Worm (Caenorhabditis elegans) whole organism, mixed stage, embryonic: ENCODE measurements around the gene nex-2.

Source experiments
- blmp-1 ChIP-seq: fragments of 150-350 bp; optimal IDR thresholded peaks from 2 replicates; lab custom pipeline; 2014; ENCODE audit warnings: missing biosample characterization, missing genetic modification characterization
- elt-1 ChIP-seq: sonication (generic microtip); optimal IDR thresholded peaks from 2 replicates; lab custom pipeline; 2017; ENCODE audit warnings: missing genetic modification characterization, mild to moderate bottlenecking, missing compliant biosample characterization, antibody characterized with exemption, moderate library complexity, borderline replicate concordance; ENCODE audit not compliant: insufficient read depth
- elt-3 ChIP-seq: fragments of 150-350 bp; optimal IDR thresholded peaks from 2 replicates; lab custom pipeline; 2014; ENCODE audit warnings: missing biosample characterization, missing genetic modification characterization
- flh-1 ChIP-seq: fragments of 200-800 bp; sonication (Bioruptor generic); optimal IDR thresholded peaks from 2 replicates; lab custom pipeline; 2018; ENCODE audit warnings: mild to moderate bottlenecking, missing genetic modification characterization, moderate library complexity, missing compliant biosample characterization
- nhr-2 ChIP-seq: fragments of 150-350 bp; optimal IDR thresholded peaks from 2 replicates; lab custom pipeline; 2014; ENCODE audit warnings: missing biosample characterization, missing genetic modification characterization
- nhr-28 ChIP-seq: fragments of 150-350 bp; optimal IDR thresholded peaks from 2 replicates; lab custom pipeline; 2014; ENCODE audit warnings: missing biosample characterization, missing genetic modification characterization
- unc-62 ChIP-seq: fragments of 150-350 bp; optimal IDR thresholded peaks from 2 replicates; lab custom pipeline; 2014; ENCODE audit warnings: missing biosample characterization, missing genetic modification reagents, missing genetic modification characterization

ce11 chrIII:10314234-10314633 lies 16.0 kb downstream of the nex-2 start:
- no peak for TF ChIP-seq blmp-1 (tag; lab: Kevin White, UChicago)
- TF ChIP-seq flh-1 (GFP tag; lab: Kevin White, UChicago): no peak
- TF ChIP-seq nhr-28 (tag; lab: Kevin White, UChicago): no peak
- no peak for TF ChIP-seq nhr-2 (tag; lab: Kevin White, UChicago)
- TF ChIP-seq unc-62 (GFP tag; lab: Kevin White, UChicago): no peak
- TF ChIP-seq elt-1 (tag; lab: Kevin White, UChicago): no peak
- TF ChIP-seq elt-3 (tag; lab: Kevin White, UChicago): no peak
